Worm (Caenorhabditis elegans): ENCODE results near the gene K07D4.9.
"Not testable (repeated sequence)": the region's sequence is repeated elsewhere in the genome, so short reads cannot be mapped to it uniquely, and the experiment has no call there.

The K07D4.9 gene

ce11 chrII:4044349-4044748 lies 16.0 kb downstream of the K07D4.9 start, which contains the start of gene rpn-11 (continued):
- TF ChIP-seq F57C9.4 (tag; optimal IDR thresholded peaks at IDR 0.05) (no peak), let-607 (tag; optimal IDR thresholded peaks at IDR 0.05) (peak; percentile 60 to 91), rcor-1 (GFP tag; IDR thresholded peaks at IDR 0.05) (peak; percentile 74; the same call in 1 of the 2 replicates), ets-4 (GFP tag; optimal IDR thresholded peaks at IDR 0.05) (no peak), pbrm-1 (GFP tag; IDR thresholded peaks at IDR 0.05) (peak; percentile 74), somi-1 (GFP tag; optimal IDR thresholded peaks at IDR 0.05) (no peak), egrh-3 (GFP tag; IDR thresholded peaks at IDR 0.05) (no peak), dox-1 (GFP tag; IDR thresholded peaks at IDR 0.05) (peak; percentile 92), attf-3 (GFP tag; conservative IDR thresholded peaks at IDR 0.05) (peak; percentile 61; the same call in 1 of the 2 replicates), madf-3 (GFP tag; IDR thresholded peaks at IDR 0.05) (peak; percentile 72; the same call in 1 of the 2 replicates), mel-28 (tag; optimal IDR thresholded peaks at IDR 0.05; ENCODE audit: borderline replicate concordance) (no peak), Y95B8A.8 (GFP tag; IDR thresholded peaks at IDR 0.05) (peak; percentile 71; the same call in 1 of the 2 replicates), bed-2 (GFP tag; IDR thresholded peaks at IDR 0.05) (peak; percentile 10; the same call in 1 of the 2 replicates), sptf-2 (GFP tag; optimal IDR thresholded peaks at IDR 0.05) (no peak)

- no peak for TF ChIP-seq ceh-91 (GFP tag; IDR thresholded peaks at IDR 0.05)
- TF ChIP-seq ztf-18 (tag; optimal IDR thresholded peaks at IDR 0.05): no peak
- TF ChIP-seq tbp1 (GFP tag; optimal IDR thresholded peaks at IDR 0.05): no peak
- TF ChIP-seq D2030.7 (GFP tag; IDR thresholded peaks at IDR 0.05): no peak
- no peak for TF ChIP-seq ceh-100 (GFP tag; IDR thresholded peaks at IDR 0.05)
- no peak for TF ChIP-seq ceh-58 (GFP tag; IDR thresholded peaks at IDR 0.05)
Measured at ce11 chrII:4045396-4045795, 17.0 kb downstream of the K07D4.9 start, which contains the start of gene K07D4.2. Gene K07D4.2 (minus strand): TSS chrII:4045496.

- TF ChIP-seq ceh-40 (GFP tag; IDR thresholded peaks at IDR 0.05) (peak; percentile 76; the same call in 1 of the 2 replicates), cebp-1 (GFP tag; IDR thresholded peaks at IDR 0.05) (peak; percentile 94), cebp-1 (tag; optimal IDR thresholded peaks at IDR 0.05) (peak; percentile 72), egrh-3 (GFP tag; IDR thresholded peaks at IDR 0.05) (peak; percentile 78), ceh-91 (GFP tag; IDR thresholded peaks at IDR 0.05) (peak; percentile 97), ztf-26 (tag; optimal IDR thresholded peaks at IDR 0.05) (peak; percentile 55), snpc-4 (tag; optimal IDR thresholded peaks at IDR 0.05) (peak in 2 of 4 experiments; percentile 22 to 45), nhr-120 (GFP tag; IDR thresholded peaks at IDR 0.05) (peak; percentile 99), him-1 (tag; optimal IDR thresholded peaks at IDR 0.05) (peak; percentile 52), xnd-1 (tag; optimal IDR thresholded peaks at IDR 0.05) (peak; percentile 71), madf-3 (GFP tag; IDR thresholded peaks at IDR 0.05) (peak; percentile 98), let-526 (GFP tag; IDR thresholded peaks at IDR 0.05) (peak; percentile 99), ceh-58 (GFP tag; IDR thresholded peaks at IDR 0.05) (0 out of 2 replicates have a peak, but pooled peaks have one; percentile 82), lin-40 (tag; optimal IDR thresholded peaks at IDR 0.05) (peak; percentile 77), C17E4.6 (GFP tag; IDR thresholded peaks at IDR 0.05) (peak; percentile 97), lag-1 (GFP tag; IDR thresholded peaks at IDR 0.05) (peak; percentile 98), K12H6.12 (tag; optimal IDR thresholded peaks at IDR 0.05) (peak; percentile 26), dox-1 (GFP tag; IDR thresholded peaks at IDR 0.05) (peak; percentile 99), aptf-3 (GFP tag; IDR thresholded peaks at IDR 0.05) (0 out of 2 replicates have a peak, but pooled peaks have one; percentile 59), C06A6.2 (GFP tag; conservative IDR thresholded peaks at IDR 0.05) (peak; percentile 97), ekl-4 (GFP tag; IDR thresholded peaks at IDR 0.05) (peak; percentile 98), let-607 (tag; optimal IDR thresholded peaks at IDR 0.05) (peak; percentile 57 to 89), rcor-1 (GFP tag; IDR thresholded peaks at IDR 0.05) (peak; percentile 99), Y53F4B.3 (GFP tag; IDR thresholded peaks at IDR 0.05) (peak; percentile 73), egl-18 (GFP tag; IDR thresholded peaks at IDR 0.05) (peak; percentile 98), ztf-28 (GFP tag; IDR thresholded peaks at IDR 0.05) (peak; percentile 97), tbp1 (GFP tag; optimal IDR thresholded peaks at IDR 0.05) (peak; percentile 51), lsl-1 (GFP tag; optimal IDR thresholded peaks at IDR 0.05) (peak; percentile 69), B0336.3 (GFP tag; IDR thresholded peaks at IDR 0.05) (peak; percentile 36; the same call in 1 of the 2 replicates), aptf-2 (GFP tag; conservative IDR thresholded peaks at IDR 0.05) (peak; percentile 94), lin-54 (GFP tag; optimal IDR thresholded peaks at IDR 0.05) (peak; percentile 78)
- TF ChIP-seq snpc-4 (GFP tag; optimal IDR thresholded peaks at IDR 0.05): not testable (repeated sequence)
Measured at ce11 chrII:4047839-4048440, 19.6 kb downstream of the K07D4.9 start.

Measured in whole organism, young adult.